Worm (Caenorhabditis elegans) whole organism, L4/young adult: ENCODE measurements around the gene nhr-264.

ENCODE experiments used
- W03F9.2 ChIP-seq: fragments of 150-350 bp; optimal IDR thresholded peaks from 2 replicates; lab custom pipeline; 2014; ENCODE audit warnings: missing biosample characterization, missing genetic modification characterization
- dao-5 ChIP-seq: sonication (generic microtip); optimal IDR thresholded peaks from 2 replicates; lab custom pipeline; 2016; ENCODE audit warnings: missing genotype, missing genetic modification characterization, moderate library complexity, missing compliant biosample characterization
- him-1 ChIP-seq: sonication (generic microtip); optimal IDR thresholded peaks from 2 replicates; lab custom pipeline; 2016; ENCODE audit warnings: missing genotype, missing genetic modification reagents, missing genetic modification characterization, missing compliant biosample characterization

ce11 chrIV:9269796-9270195 lies 23.9 kb downstream of the nhr-264 start, which contains the start of gene flh-3:
- no peak for TF ChIP-seq dao-5 (tag; lab: Kevin White, UChicago)
- no peak for TF ChIP-seq him-1
- no peak for TF ChIP-seq W03F9.2 (tag; lab: Kevin White, UChicago)
